Worm (Caenorhabditis elegans): ENCODE results near the gene dna-2.
A peak's percentile ranks its signal among the peaks of the same experiment; 100 is the strongest.

The dna-2 gene

DNA sequence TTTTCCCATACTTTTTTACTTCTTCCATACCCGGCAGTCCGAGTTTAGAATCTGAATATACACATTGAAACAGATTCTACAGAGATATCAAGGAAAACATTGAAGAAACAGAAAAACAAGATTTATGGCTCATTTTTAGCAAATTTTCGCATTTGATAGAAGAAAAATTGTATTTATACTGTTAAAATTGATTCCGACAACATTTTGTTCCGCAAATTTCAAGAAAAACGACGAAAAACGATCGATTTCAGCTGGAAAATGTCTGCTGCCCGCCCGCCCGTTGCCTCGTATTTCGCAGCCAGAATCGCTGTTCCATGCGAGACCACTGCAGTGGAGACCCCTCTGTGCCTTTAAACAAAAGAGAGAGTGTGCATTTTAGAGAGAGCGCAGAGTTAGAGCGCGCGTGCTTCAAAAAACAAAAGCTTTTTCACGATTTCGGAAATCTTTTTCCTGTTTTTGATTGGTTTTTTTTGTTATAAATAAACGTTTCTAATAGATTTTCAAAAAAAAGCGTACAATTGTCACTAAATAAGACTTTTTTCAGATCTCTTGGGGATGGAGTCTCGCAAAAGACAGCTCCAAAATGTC lies at the start of gene dna-2, which contains the start of gene patr-1 (continued):
- TF ChIP-seq pax-3 (tag; optimal IDR thresholded peaks at IDR 0.05) (no peak), fkh-4 (tag; optimal IDR thresholded peaks at IDR 0.05; ENCODE audit: borderline replicate concordance) (no peak), xbp-1 (tag; optimal IDR thresholded peaks at IDR 0.05) (peak; percentile 41), snu-23 (GFP tag; optimal IDR thresholded peaks at IDR 0.05) (peak; percentile 55), lin-14 (GFP tag; optimal IDR thresholded peaks at IDR 0.05) (peak; percentile 57), nhr-19 (GFP tag; conservative IDR thresholded peaks at IDR 0.05) (peak; percentile 58), elt-3 (tag; optimal IDR thresholded peaks at IDR 0.05) (peak in 1 of 6 experiments; percentile 18), ets-5 (GFP tag; IDR thresholded peaks at IDR 0.05) (no peak), dsc-1 (tag; optimal IDR thresholded peaks at IDR 0.05) (peak; percentile 13), nhr-85 (tag) (peak; percentile 52), nhr-77 (tag; optimal IDR thresholded peaks at IDR 0.05) (peak; percentile 14), egl-27 (tag; optimal IDR thresholded peaks at IDR 0.05) (no peak), ama-1 (optimal IDR thresholded peaks at IDR 0.05) (no peak), hlh-17 (GFP tag; optimal IDR thresholded peaks at IDR 0.05; ENCODE audit: borderline replicate concordance) (no peak), vab-15 (tag; optimal IDR thresholded peaks at IDR 0.05) (no peak), aly-2 (tag; optimal IDR thresholded peaks at IDR 0.05) (no peak), mef-2 (tag; optimal IDR thresholded peaks at IDR 0.05) (peak; percentile 25), efl-1 (optimal IDR thresholded peaks at IDR 0.05) (peak; percentile 81 to 93), efl-1 (GFP tag; optimal IDR thresholded peaks at IDR 0.05 in 1 of 2) (peak; percentile 92 to 99), mep-1 (tag; optimal IDR thresholded peaks at IDR 0.05) (peak; percentile 69), alr-1 (tag; optimal IDR thresholded peaks at IDR 0.05; ENCODE audit: borderline replicate concordance) (no peak), ztf-4 (tag; optimal IDR thresholded peaks at IDR 0.05) (no peak), nhr-90 (tag; optimal IDR thresholded peaks at IDR 0.05; ENCODE audit: poor library complexity) (no peak)

- peak; percentile 29 for TF ChIP-seq skn-1 (tag; optimal IDR thresholded peaks at IDR 0.05)
- no peak for TF ChIP-seq pax-3 (tag; optimal IDR thresholded peaks at IDR 0.05)
- TF ChIP-seq hlh-17 (GFP tag; optimal IDR thresholded peaks at IDR 0.05; ENCODE audit: borderline replicate concordance), result no peak
- no peak for TF ChIP-seq mef-2 (tag; optimal IDR thresholded peaks at IDR 0.05)
- no peak for TF ChIP-seq sptf-1 (tag; optimal IDR thresholded peaks at IDR 0.05)
- TF ChIP-seq sox-4 (tag; optimal IDR thresholded peaks at IDR 0.05), result no peak
- peak; percentile 55 for TF ChIP-seq elt-2 (tag; optimal IDR thresholded peaks at IDR 0.05)
- peak; percentile 45 for TF ChIP-seq ztf-4 (tag; optimal IDR thresholded peaks at IDR 0.05)
- TF ChIP-seq unc-98 (GFP tag; IDR thresholded peaks at IDR 0.05), result no peak
- peak; percentile 86 for TF ChIP-seq lin-14 (GFP tag; optimal IDR thresholded peaks at IDR 0.05)
- TF ChIP-seq nhr-85 (tag), result peak; percentile 64
- TF ChIP-seq snpc-4 (tag; optimal IDR thresholded peaks at IDR 0.05), result peak; percentile 32
- TF ChIP-seq F16B12.6 (tag; optimal IDR thresholded peaks at IDR 0.05), result no peak
- TF ChIP-seq lin-15B (tag; optimal IDR thresholded peaks at IDR 0.05), result no peak
- no peak for TF ChIP-seq hlh-4 (tag; optimal IDR thresholded peaks at IDR 0.05)
- peak; percentile 16 for TF ChIP-seq lir-3 (tag; optimal IDR thresholded peaks at IDR 0.05; ENCODE audit: poor library complexity)
- peak; percentile 76 for TF ChIP-seq nhr-20 (tag; optimal IDR thresholded peaks at IDR 0.05)
- TF ChIP-seq ces-1 (GFP tag; optimal IDR thresholded peaks at IDR 0.05), result no peak
- no peak for TF ChIP-seq ama-1 (optimal IDR thresholded peaks at IDR 0.05)
- no peak for TF ChIP-seq nhr-12 (tag; optimal IDR thresholded peaks at IDR 0.05)
- no peak for TF ChIP-seq nhr-76 (tag; optimal IDR thresholded peaks at IDR 0.05)
- peak; percentile 38 to 68 for TF ChIP-seq lin-35 (GFP tag; optimal IDR thresholded peaks at IDR 0.05)
- TF ChIP-seq aha-1 (tag; optimal IDR thresholded peaks at IDR 0.05), result no peak
- TF ChIP-seq nhr-71 (tag; optimal IDR thresholded peaks at IDR 0.05), result peak; percentile 86
- TF ChIP-seq C16A3.4 (tag; optimal IDR thresholded peaks at IDR 0.05), result peak; percentile 46
- TF ChIP-seq blmp-1 (tag; optimal IDR thresholded peaks at IDR 0.05), result peak; percentile 21
- TF ChIP-seq Y116A8C.19 (tag; optimal IDR thresholded peaks at IDR 0.05; ENCODE audit: borderline replicate concordance), result no peak
- TF ChIP-seq swsn-7 (tag; optimal IDR thresholded peaks at IDR 0.05), result peak; percentile 28
- TF ChIP-seq zip-4 (GFP tag; optimal IDR thresholded peaks at IDR 0.05), result no peak
- TF ChIP-seq unc-130 (tag; optimal IDR thresholded peaks at IDR 0.05), result peak; percentile 46
- no peak for TF ChIP-seq jun-1 (tag; optimal IDR thresholded peaks at IDR 0.05)
- peak in 1 of 2 experiments; percentile 94 for TF ChIP-seq mdl-1 (tag; optimal IDR thresholded peaks at IDR 0.05)
- TF ChIP-seq vab-15 (tag; optimal IDR thresholded peaks at IDR 0.05), result no peak
- TF ChIP-seq snu-23 (GFP tag; optimal IDR thresholded peaks at IDR 0.05), result peak; percentile 86
- peak; percentile 78 for TF ChIP-seq rnt-1 (tag; optimal IDR thresholded peaks at IDR 0.05)
- TF ChIP-seq nhr-19 (GFP tag; conservative IDR thresholded peaks at IDR 0.05), result peak; percentile 70
- no peak for TF ChIP-seq ceh-63 (GFP tag; optimal IDR thresholded peaks at IDR 0.05)
Observed at ce11 chrII:11728545-11729105, 49.6 kb upstream of the dna-2 start, which contains the start of gene alh-8. Gene alh-8, plus strand, starts transcription at chrII:11729055.

Measured in whole organism, L1 larva.